Fruit fly (Drosophila melanogaster) whole organism, embryonic: ENCODE data around the gene CG46523.

Experiments
- Bteb2 ChIP-seq: fragments of 200-800 bp; sonication (Bioruptor generic); optimal IDR thresholded peaks from 2 replicates; lab custom pipeline; 2016; ENCODE audit warnings: missing biosample characterization, missing genetic modification characterization
- CG10147 ChIP-seq: fragments of 200-800 bp; sonication (Bioruptor generic); optimal IDR thresholded peaks from 2 replicates; lab custom pipeline; 2019; ENCODE audit warnings: missing biosample characterization, mild to moderate bottlenecking, missing genetic modification characterization, moderate library complexity
- CG10565 ChIP-seq: fragments of 200-800 bp; sonication (Bioruptor generic); optimal IDR thresholded peaks from 3 replicates; lab custom pipeline; 2016; ENCODE audit warnings: missing biosample characterization, mild to moderate bottlenecking, missing genetic modification characterization
- CG10654 ChIP-seq: fragments of 200-800 bp; sonication (Bioruptor generic); optimal IDR thresholded peaks from 2 replicates; lab custom pipeline; 2016; ENCODE audit warnings: missing biosample characterization, missing genetic modification characterization
- CG11456 ChIP-seq: fragments of 200-800 bp; sonication (Bioruptor generic); IDR thresholded peaks from 3 replicates; pipeline ENCODE4 v1.3.6; 2022; ENCODE audit warnings: missing biosample characterization, missing genetic modification characterization
- CG12769 ChIP-seq: fragments of 200-800 bp; sonication (Bioruptor generic); optimal IDR thresholded peaks from 2 replicates; lab custom pipeline; 2019; ENCODE audit warnings: missing biosample characterization, mild to moderate bottlenecking, missing genetic modification characterization, moderate library complexity
- CG13296 ChIP-seq: fragments of 200-800 bp; sonication (Bioruptor generic); optimal IDR thresholded peaks from 3 replicates; lab custom pipeline; 2018; ENCODE audit warnings: missing biosample characterization, mild to moderate bottlenecking, missing genetic modification characterization
- CG14014 ChIP-seq: fragments of 200-800 bp; sonication (Bioruptor generic); IDR thresholded peaks from 2 replicates; pipeline ENCODE4 v1.3.6; 2022; ENCODE audit warnings: missing biosample characterization, missing genetic modification characterization
- CG14667 ChIP-seq: fragments of 200-800 bp; sonication (Bioruptor generic); IDR thresholded peaks from 2 replicates; pipeline ENCODE4 v1.3.6; 2022; ENCODE audit warnings: missing biosample characterization, missing genetic modification characterization
- CG16813 ChIP-seq: fragments of 200-800 bp; sonication (Bioruptor generic); IDR thresholded peaks from 3 replicates; pipeline ENCODE4 v1.3.6; 2022; ENCODE audit warnings: missing biosample characterization, missing genetic modification characterization; ENCODE audit not compliant: partially characterized antibody
- CG18599 ChIP-seq: fragments of 200-800 bp; sonication (Bioruptor generic); optimal IDR thresholded peaks from 3 replicates; lab custom pipeline; 2017; ENCODE audit warnings: missing biosample characterization, missing genetic modification characterization, mild to moderate bottlenecking, moderate library complexity, missing genetic modification reagents
- CG18619 ChIP-seq: fragments of 200-800 bp; sonication (Bioruptor generic); optimal IDR thresholded peaks from 3 replicates; lab custom pipeline; 2017; ENCODE audit warnings: missing biosample characterization, mild to moderate bottlenecking, missing genetic modification characterization
- CG30403 ChIP-seq: fragments of 200-800 bp; sonication (Bioruptor generic); optimal IDR thresholded peaks from 3 replicates; lab custom pipeline; 2016; ENCODE audit warnings: missing biosample characterization, missing genetic modification characterization
- CG31388 ChIP-seq: fragments of 200-800 bp; sonication (Bioruptor generic); optimal IDR thresholded peaks from 2 replicates; lab custom pipeline; 2016; ENCODE audit warnings: missing biosample characterization, missing genetic modification characterization
- CG34376 ChIP-seq: fragments of 200-800 bp; sonication (Bioruptor generic); optimal IDR thresholded peaks from 2 replicates; lab custom pipeline; 2018; ENCODE audit warnings: missing biosample characterization, mild to moderate bottlenecking, missing genetic modification characterization
- CG6689 ChIP-seq: fragments of 200-800 bp; sonication (Bioruptor generic); IDR thresholded peaks from 2 replicates; pipeline ENCODE4 v1.3.6; 2022; ENCODE audit warnings: missing biosample characterization, missing genetic modification characterization
- CG6765 ChIP-seq: fragments of 200-800 bp; sonication (Bioruptor generic); optimal IDR thresholded peaks from 3 replicates; lab custom pipeline; 2017; ENCODE audit warnings: missing biosample characterization, mild to moderate bottlenecking, missing genetic modification characterization
- CG6854 ChIP-seq: fragments of 200-800 bp; sonication (Bioruptor generic); optimal IDR thresholded peaks from 3 replicates; lab custom pipeline; 2017; ENCODE audit warnings: missing biosample characterization, mild to moderate bottlenecking, missing genetic modification characterization
- CG7987 ChIP-seq: fragments of 200-800 bp; sonication (Bioruptor generic); optimal IDR thresholded peaks from 2 replicates; lab custom pipeline; 2018; ENCODE audit warnings: missing biosample characterization, mild to moderate bottlenecking, missing genetic modification characterization, moderate library complexity
- ERR ChIP-seq: fragments of 200-800 bp; sonication (Bioruptor generic); optimal IDR thresholded peaks from 2 replicates; lab custom pipeline; 2016; ENCODE audit warnings: missing biosample characterization, missing genetic modification characterization
- Elba2 ChIP-seq: fragments of 200-800 bp; sonication (Bioruptor generic); optimal IDR thresholded peaks from 3 replicates; lab custom pipeline; 2016; ENCODE audit warnings: missing biosample characterization, missing genetic modification characterization
- Ets65A ChIP-seq: fragments of 200-800 bp; sonication (Bioruptor generic); peaks from one replicate; lab custom pipeline; 2016; ENCODE audit warnings: missing biosample characterization, missing genetic modification characterization
- Gsc ChIP-seq: fragments of 200-800 bp; sonication (Bioruptor generic); IDR thresholded peaks from 2 replicates; pipeline ENCODE4 v1.3.6; 2022; ENCODE audit warnings: missing biosample characterization, missing genetic modification characterization
- Gug ChIP-seq: fragments of 200-800 bp; sonication (Bioruptor generic); IDR thresholded peaks from 4 replicates; pipeline ENCODE4 v1.3.6; 2022; ENCODE audit warnings: missing biosample characterization, missing genetic modification characterization
- HHEX ChIP-seq: fragments of 200-800 bp; sonication (Bioruptor generic); optimal IDR thresholded peaks from 3 replicates; lab custom pipeline; 2017; ENCODE audit warnings: missing biosample characterization, mild to moderate bottlenecking, missing genetic modification characterization, missing genetic modification reagents
- HLH54F ChIP-seq: fragments of 200-800 bp; sonication (Bioruptor generic); optimal IDR thresholded peaks from 3 replicates; lab custom pipeline; 2016; ENCODE audit warnings: missing biosample characterization, missing genetic modification characterization
- Lim3 ChIP-seq: fragments of 200-800 bp; sonication (Bioruptor generic); IDR thresholded peaks from 2 replicates; pipeline ENCODE4 v1.3.6; 2022; ENCODE audit warnings: missing biosample characterization, missing genetic modification characterization
- Med ChIP-seq: fragments of 200-800 bp; sonication (Bioruptor generic); peaks from one replicate; lab custom pipeline; 2016; ENCODE audit warnings: missing biosample characterization, missing genetic modification characterization, mild to moderate bottlenecking, inconsistent platforms, moderate library complexity
- Mes4 ChIP-seq: fragments of 200-800 bp; sonication (Bioruptor generic); optimal IDR thresholded peaks from 2 replicates; lab custom pipeline; 2016; ENCODE audit warnings: missing biosample characterization, missing genetic modification characterization
- Mrtf ChIP-seq: fragments of 200-800 bp; sonication (Bioruptor generic); IDR thresholded peaks from 3 replicates; pipeline ENCODE4 v1.3.6; 2022; ENCODE audit warnings: missing biosample characterization, missing genetic modification characterization
- NC2α ChIP-seq: fragments of 200-800 bp; sonication (Bioruptor generic); optimal IDR thresholded peaks from 2 replicates; lab custom pipeline; 2016; ENCODE audit warnings: missing biosample characterization, missing genetic modification characterization
- NfI ChIP-seq: fragments of 200-800 bp; sonication (Bioruptor generic); optimal IDR thresholded peaks from 3 replicates; lab custom pipeline; 2018; ENCODE audit warnings: missing biosample characterization, mild to moderate bottlenecking, missing genetic modification characterization, moderate library complexity
- Pdp1 ChIP-seq, 2 experiments: fragments of 200-800 bp; sonication (Bioruptor generic); optimal IDR thresholded peaks; 3 replicates each; lab custom pipeline; 2016; ENCODE audit warnings: missing biosample characterization in 2 of 2, missing genetic modification characterization in 2 of 2, mild to moderate bottlenecking in 1 of 2, moderate library complexity in 1 of 2
- Side ChIP-seq: fragments of 200-800 bp; sonication (Bioruptor generic); optimal IDR thresholded peaks from 2 replicates; lab custom pipeline; 2016; ENCODE audit warnings: missing biosample characterization, missing genetic modification characterization
- Sry-β ChIP-seq: fragments of 200-800 bp; sonication (Bioruptor generic); optimal IDR thresholded peaks from 2 replicates; lab custom pipeline; 2018; ENCODE audit warnings: missing biosample characterization, mild to moderate bottlenecking, missing genetic modification characterization, moderate library complexity
- chif ChIP-seq, 2 experiments: fragments of 200-800 bp; sonication (Bioruptor generic); optimal IDR thresholded peaks; 3 replicates each; lab custom pipeline; 2016; ENCODE audit warnings: missing biosample characterization in 2 of 2, missing genetic modification characterization in 2 of 2
- dm ChIP-seq: fragments of 200-800 bp; sonication (Bioruptor generic); optimal IDR thresholded peaks from 3 replicates; lab custom pipeline; 2016; ENCODE audit warnings: missing biosample characterization, missing genetic modification characterization
- exex ChIP-seq: fragments of 200-800 bp; sonication (Bioruptor generic); optimal IDR thresholded peaks from 4 replicates; lab custom pipeline; 2018; ENCODE audit warnings: missing biosample characterization, mild to moderate bottlenecking, missing genetic modification characterization, moderate library complexity
- eyg ChIP-seq: fragments of 200-800 bp; sonication (Bioruptor generic); optimal IDR thresholded peaks from 3 replicates; lab custom pipeline; 2016; ENCODE audit warnings: missing biosample characterization, missing genetic modification characterization
- fd64A ChIP-seq: fragments of 200-800 bp; sonication (Bioruptor generic); optimal IDR thresholded peaks from 3 replicates; lab custom pipeline; 2018; ENCODE audit warnings: missing biosample characterization, mild to moderate bottlenecking, missing genetic modification characterization
- gcm ChIP-seq: fragments of 200-800 bp; sonication (Bioruptor generic); optimal IDR thresholded peaks from 2 replicates; lab custom pipeline; 2019; ENCODE audit warnings: missing biosample characterization, mild to moderate bottlenecking, missing genetic modification characterization, moderate library complexity
- gem ChIP-seq: fragments of 200-800 bp; sonication (Bioruptor generic); optimal IDR thresholded peaks from 2 replicates; lab custom pipeline; 2019; ENCODE audit warnings: missing biosample characterization, mild to moderate bottlenecking, missing genetic modification characterization, moderate library complexity
- gfzf ChIP-seq: fragments of 200-800 bp; sonication (Bioruptor generic); optimal IDR thresholded peaks from 2 replicates; lab custom pipeline; 2016; ENCODE audit warnings: missing biosample characterization, mild to moderate bottlenecking, missing genetic modification characterization, moderate library complexity
- insv ChIP-seq, 2 experiments: fragments of 200-800 bp; sonication (Bioruptor generic); optimal IDR thresholded peaks; 3 replicates each; lab custom pipeline; 2016 to 2018; ENCODE audit warnings: missing biosample characterization in 2 of 2, missing genetic modification characterization in 2 of 2
- lab ChIP-seq: fragments of 200-800 bp; sonication (Bioruptor generic); optimal IDR thresholded peaks from 3 replicates; lab custom pipeline; 2017; ENCODE audit warnings: missing biosample characterization, missing genetic modification characterization, mild to moderate bottlenecking, moderate library complexity, missing genetic modification reagents
- pb ChIP-seq: fragments of 200-800 bp; sonication (Bioruptor generic); optimal IDR thresholded peaks from 3 replicates; lab custom pipeline; 2016; ENCODE audit warnings: missing biosample characterization, missing genetic modification characterization
- run ChIP-seq: fragments of 200-800 bp; sonication (Bioruptor generic); optimal IDR thresholded peaks from 3 replicates; lab custom pipeline; 2018; ENCODE audit warnings: missing biosample characterization, mild to moderate bottlenecking, missing genetic modification characterization
- sd ChIP-seq: fragments of 200-800 bp; sonication (Bioruptor generic); optimal IDR thresholded peaks from 3 replicates; lab custom pipeline; 2018; ENCODE audit warnings: missing biosample characterization, mild to moderate bottlenecking, missing genetic modification characterization, moderate library complexity
- slp2 ChIP-seq: fragments of 200-800 bp; sonication (Bioruptor generic); optimal IDR thresholded peaks from 2 replicates; lab custom pipeline; 2016; ENCODE audit warnings: missing biosample characterization, missing genetic modification characterization
- sug ChIP-seq: fragments of 200-800 bp; optimal IDR thresholded peaks from 2 replicates; lab custom pipeline; 2019; ENCODE audit warnings: missing biosample characterization, mild to moderate bottlenecking, missing genetic modification characterization, moderate library complexity
- zfh2 ChIP-seq: fragments of 200-800 bp; sonication (Bioruptor generic); optimal IDR thresholded peaks from 2 replicates; lab custom pipeline; 2016; ENCODE audit warnings: missing biosample characterization, missing genetic modification characterization

Gene CG46523

DNA sequence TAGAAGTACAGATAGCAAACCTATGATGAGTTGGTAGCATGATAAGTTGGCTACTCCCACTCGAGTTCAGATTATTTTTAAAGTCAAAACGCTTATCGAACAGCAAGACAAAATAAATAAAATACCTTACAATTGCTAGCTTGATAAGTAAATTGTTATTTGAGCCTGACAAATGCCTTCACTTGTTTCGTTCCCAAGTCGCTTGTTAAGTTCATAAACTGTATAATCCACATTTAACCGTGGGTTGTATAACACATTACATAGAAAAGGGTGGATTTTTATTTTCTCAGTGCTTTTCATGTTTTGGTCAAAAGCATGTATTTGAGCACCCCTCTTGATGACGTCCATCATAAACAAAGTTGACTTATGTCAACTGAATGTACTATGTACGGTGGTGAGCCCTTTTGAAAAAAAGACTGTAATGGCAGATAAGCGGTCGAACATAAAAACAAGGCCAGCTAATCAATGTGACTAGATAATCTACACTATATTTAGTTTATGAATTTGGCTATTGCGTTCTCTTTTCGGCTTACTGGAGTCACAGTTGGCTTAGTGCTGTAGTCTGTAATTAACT, 30.0 kb upstream of the CG46523 start:
- TF ChIP-seq Med (GFP tag; lab: Kevin White, UChicago) = peak; percentile 4
- no peak for TF ChIP-seq NC2α (GFP tag; lab: Kevin White, UChicago)
- TF ChIP-seq slp2 = no peak
- no peak for TF ChIP-seq fd64A (GFP tag; lab: Kevin White, UChicago)
- no peak for TF ChIP-seq Sry-β
- peak; percentile 8 for TF ChIP-seq lab (GFP tag; lab: Kevin White, UChicago)
- TF ChIP-seq HLH54F = no peak
- TF ChIP-seq CG14014 = no peak
- TF ChIP-seq CG6854 (GFP tag; lab: Kevin White, UChicago) = no peak
- TF ChIP-seq HHEX = peak; percentile 6
- no peak for TF ChIP-seq eyg
- TF ChIP-seq Gug (GFP tag; lab: Robert Waterston, UW) = no peak
- TF ChIP-seq Side (GFP tag; lab: Kevin White, UChicago) = no peak
- no peak for TF ChIP-seq CG10654 (GFP tag; lab: Kevin White, UChicago)
- TF ChIP-seq ERR (GFP tag; lab: Kevin White, UChicago) = no peak
- TF ChIP-seq run = no peak
- no peak for TF ChIP-seq CG16813
- peak; percentile 27 for TF ChIP-seq CG34376
- TF ChIP-seq exex = peak; percentile 35
- no peak for TF ChIP-seq CG10565 (GFP tag; lab: Kevin White, UChicago)
- TF ChIP-seq CG18599 (GFP tag; lab: Kevin White, UChicago) = no peak
- TF ChIP-seq chif (GFP tag; optimal IDR thresholded peaks at IDR 0.05; lab: Kevin White, UChicago) = no peak
- TF ChIP-seq zfh2 (GFP tag; lab: Kevin White, UChicago) = no peak
- no peak for TF ChIP-seq gcm (GFP tag; lab: Kevin White, UChicago)
- TF ChIP-seq CG30403 (GFP tag; lab: Kevin White, UChicago) = no peak
- TF ChIP-seq Elba2 (GFP tag; lab: Kevin White, UChicago) = no peak
- TF ChIP-seq Bteb2 = no peak
- TF ChIP-seq CG12769 (tag; lab: Kevin White, UChicago) = no peak
- TF ChIP-seq Pdp1 (GFP tag; optimal IDR thresholded peaks at IDR 0.05; lab: Kevin White, UChicago) = peak in 1 of 2 experiments; percentile 87
- peak; percentile 30 for TF ChIP-seq sug (tag; lab: Kevin White, UChicago)
- TF ChIP-seq NfI (GFP tag; lab: Kevin White, UChicago) = no peak
- no peak for TF ChIP-seq dm (GFP tag; lab: Kevin White, UChicago)
- no peak for TF ChIP-seq pb (GFP tag; lab: Kevin White, UChicago)
- peak; percentile 56 for TF ChIP-seq Ets65A (GFP tag; lab: Kevin White, UChicago)
- TF ChIP-seq CG14667 = no peak
- no peak for TF ChIP-seq Gsc
- TF ChIP-seq CG10147 (GFP tag; lab: Kevin White, UChicago) = no peak
- no peak for TF ChIP-seq insv (GFP tag; optimal IDR thresholded peaks at IDR 0.05; lab: Kevin White, UChicago)
- TF ChIP-seq gem (tag; lab: Kevin White, UChicago) = no peak
- no peak for TF ChIP-seq CG6765
- no peak for TF ChIP-seq Lim3 (GFP tag; lab: Robert Waterston, UW)
- TF ChIP-seq CG11456 (GFP tag; lab: Robert Waterston, UW) = no peak
- no peak for TF ChIP-seq gfzf
- no peak for TF ChIP-seq CG7987 (GFP tag; lab: Kevin White, UChicago)
- no peak for TF ChIP-seq Mes4
- TF ChIP-seq CG31388 = no peak
- TF ChIP-seq CG6689 = no peak
- no peak for TF ChIP-seq Mrtf
- peak; percentile 16 for TF ChIP-seq CG13296 (GFP tag; lab: Kevin White, UChicago)
- no peak for TF ChIP-seq CG18619
- peak; percentile 18 for TF ChIP-seq sd
